Worm (Caenorhabditis elegans): ENCODE data around the gene zhit-2.

- TF ChIP-seq B0310.2 (tag; optimal IDR thresholded peaks at IDR 0.05) (no peak), ceh-36 (tag; optimal IDR thresholded peaks at IDR 0.05) (no peak), ama-1 (optimal IDR thresholded peaks at IDR 0.05) (peak; percentile 11), tbx-37 (GFP tag; conservative IDR thresholded peaks at IDR 0.05) (no peak), hmg-4 (GFP tag; optimal IDR thresholded peaks at IDR 0.05) (no peak), flt-1 (GFP tag; IDR thresholded peaks at IDR 0.05) (no peak), ceh-13 (GFP tag; optimal IDR thresholded peaks at IDR 0.05) (no peak), ets-7 (tag; optimal IDR thresholded peaks at IDR 0.05) (no peak), pes-1 (GFP tag; IDR thresholded peaks at IDR 0.05) (no peak; the same call in 1 of the 2 replicates), aly-1 (tag; optimal IDR thresholded peaks at IDR 0.05) (no peak), hnd-1 (tag; optimal IDR thresholded peaks at IDR 0.05) (no peak), sea-1 (GFP tag; conservative IDR thresholded peaks at IDR 0.05) (no peak)
These were observed 33.6 kb upstream of the zhit-2 start for ce11 chrIII:4277762-4278161.
